Fruit fly (Drosophila melanogaster): ENCODE measurements around the gene Grx3.

Grx3 gene

dm6 chr2L:13367378-13367777 lies 1.1 kb downstream of the Grx3 start, which contains the start of gene Tap42 (continued):
- TF ChIP-seq MTF-1 (GFP tag; optimal IDR thresholded peaks at IDR 0.05; ENCODE audit: borderline replicate concordance) (no peak), slbo (GFP tag; IDR thresholded peaks at IDR 0.05) (no peak), dati (GFP tag; IDR thresholded peaks at IDR 0.05) (no peak), org-1 (GFP tag; optimal IDR thresholded peaks at IDR 0.05) (no peak), cas (GFP tag; IDR thresholded peaks at IDR 0.05) (no peak), lmd (GFP tag; IDR thresholded peaks at IDR 0.05) (no peak; the same call in 1 of the 2 replicates), Lim3 (GFP tag; IDR thresholded peaks at IDR 0.05) (no peak), stwl (tag; optimal IDR thresholded peaks at IDR 0.05) (peak; percentile 27), CG12236 (GFP tag; optimal IDR thresholded peaks at IDR 0.05) (no peak), Ada2b (GFP tag; IDR thresholded peaks at IDR 0.05) (no peak), CG11398 (GFP tag; optimal IDR thresholded peaks at IDR 0.05) (no peak), nmo (GFP tag; optimal IDR thresholded peaks at IDR 0.05) (peak; percentile 20), CG11504 (tag; optimal IDR thresholded peaks at IDR 0.05) (peak; percentile 43), CG14965 (GFP tag; optimal IDR thresholded peaks at IDR 0.05; ENCODE audit: borderline replicate concordance) (no peak), Nf-YC (tag; optimal IDR thresholded peaks at IDR 0.05) (peak; percentile 34), usp (GFP tag; optimal IDR thresholded peaks at IDR 0.05) (no peak), ftz-f1 (GFP tag; optimal IDR thresholded peaks at IDR 0.05) (no peak), CG17361 (GFP tag; IDR thresholded peaks at IDR 0.05) (no peak), CG7372 (GFP tag; IDR thresholded peaks at IDR 0.05) (no peak), CG11696 (GFP tag; IDR thresholded peaks at IDR 0.05) (no peak), Hmx (GFP tag; optimal IDR thresholded peaks at IDR 0.05) (no peak), inv (GFP tag; IDR thresholded peaks at IDR 0.05; ENCODE audit: partially characterized antibody) (no peak), CG11695 (GFP tag; IDR thresholded peaks at IDR 0.05) (no peak), CG10543 (GFP tag; optimal IDR thresholded peaks at IDR 0.05) (peak; percentile 33), CG32772 (GFP tag; IDR thresholded peaks at IDR 0.05) (no peak), CG3726 (GFP tag; IDR thresholded peaks at IDR 0.05) (no peak), gsb (GFP tag; IDR thresholded peaks at IDR 0.05) (no peak), CG6272 (GFP tag; IDR thresholded peaks at IDR 0.05) (no peak), CG10366 (GFP tag; IDR thresholded peaks at IDR 0.05) (peak; percentile 23; the same call in 1 of the 2 replicates), vvl (GFP tag; IDR thresholded peaks at IDR 0.05) (no peak), sug (tag; optimal IDR thresholded peaks at IDR 0.05) (peak; percentile 48), Neu2 (GFP tag; optimal IDR thresholded peaks at IDR 0.05; ENCODE audit: borderline replicate concordance) (no peak), row (GFP tag; IDR thresholded peaks at IDR 0.05) (peak; percentile 71), CG15479 (GFP tag; optimal IDR thresholded peaks at IDR 0.05) (peak; percentile 24), CG8944 (GFP tag; optimal IDR thresholded peaks at IDR 0.05) (no peak), gsb-n (tag; optimal IDR thresholded peaks at IDR 0.05) (no peak), bcd (GFP tag; optimal IDR thresholded peaks at IDR 0.05) (no peak), ewg (GFP tag; optimal IDR thresholded peaks at IDR 0.05) (no peak), klu (GFP tag; IDR thresholded peaks at IDR 0.05) (no peak), ttk (GFP tag; IDR thresholded peaks at IDR 0.05) (no peak), CG18262 (tag; optimal IDR thresholded peaks at IDR 0.05) (peak; percentile 9), Hr39 (optimal IDR thresholded peaks at IDR 0.05) (no peak), yki (optimal IDR thresholded peaks at IDR 0.05) (no peak), NFAT (GFP tag; IDR thresholded peaks at IDR 0.05) (no peak), sim (GFP tag; IDR thresholded peaks at IDR 0.05) (no peak), D19A (tag; optimal IDR thresholded peaks at IDR 0.05) (no peak), pb (GFP tag; optimal IDR thresholded peaks at IDR 0.05) (no peak), CG8290 (GFP tag; optimal IDR thresholded peaks at IDR 0.05) (no peak), CG8290 (tag; optimal IDR thresholded peaks at IDR 0.05) (no peak), CG14441 (GFP tag; IDR thresholded peaks at IDR 0.05) (no peak), shn (GFP tag; optimal IDR thresholded peaks at IDR 0.05) (no peak), B-H1 (GFP tag; IDR thresholded peaks at IDR 0.05) (no peak), tup (GFP tag; optimal IDR thresholded peaks at IDR 0.05) (no peak), chm (GFP tag; IDR thresholded peaks at IDR 0.05) (no peak), phol (tag; optimal IDR thresholded peaks at IDR 0.05) (peak; percentile 72)
